1 fruit fly cellular context compared by ENCODE assay signal in the genomic region with DNA sequence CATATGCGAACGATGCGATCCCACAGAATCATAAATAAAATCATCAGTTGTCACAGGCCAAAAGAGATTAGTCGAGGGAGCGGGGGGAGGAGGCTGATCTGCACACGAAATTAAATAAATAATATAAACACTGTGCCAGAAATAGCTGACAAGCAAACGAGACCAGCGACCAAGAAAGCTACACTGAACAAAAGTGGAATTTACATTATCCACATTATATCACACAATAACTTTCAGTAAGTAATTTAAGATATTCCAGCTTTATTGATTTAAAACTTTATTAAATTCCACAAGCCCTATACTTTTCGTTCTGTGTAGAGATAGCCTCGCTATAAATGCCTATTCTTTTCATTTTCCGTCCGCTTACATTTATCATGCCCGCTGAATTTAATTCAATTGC.
TF ChIP-seq lines count a peak whose summit lies in the region.

No protein-coding gene starts in this region.

TF ChIP-seq in whole organism, embryonic, 481 proteins besides CTCF, POLR2A, EP300 and RAD21 (continued from another document and continues in another):
- peak; percentile 29 for TF ChIP-seq btn (GFP tag; optimal IDR thresholded peaks at IDR 0.05; lab: Kevin White, UChicago)
- TF ChIP-seq CG31365 (tag; optimal IDR thresholded peaks at IDR 0.05; lab: Kevin White, UChicago) = peak; percentile 26
- TF ChIP-seq CG3726 (GFP tag; IDR thresholded peaks at IDR 0.05; lab: Robert Waterston, UW) = no peak; the same call in 2 of the 3 replicates
- TF ChIP-seq zen (tag; optimal IDR thresholded peaks at IDR 0.05; lab: Kevin White, UChicago) = peak; percentile 47
- peak; percentile 69 for TF ChIP-seq CG1529 (GFP tag; optimal IDR thresholded peaks at IDR 0.05; lab: Kevin White, UChicago)
- no peak for TF ChIP-seq sna (GFP tag; IDR thresholded peaks at IDR 0.05; lab: Robert Waterston, UW; ENCODE audit: partially characterized antibody)
- peak; percentile 60 for TF ChIP-seq CG14710 (tag; optimal IDR thresholded peaks at IDR 0.05; lab: Kevin White, UChicago)
- peak; percentile 74 for TF ChIP-seq CG6813 (GFP tag; optimal IDR thresholded peaks at IDR 0.05; lab: Kevin White, UChicago)
- TF ChIP-seq az2 (GFP tag; optimal IDR thresholded peaks at IDR 0.05; lab: Kevin White, UChicago) = peak; percentile 81
- TF ChIP-seq Fer2 (tag; optimal IDR thresholded peaks at IDR 0.05; lab: Kevin White, UChicago) = peak; percentile 47
- TF ChIP-seq ftz-f1 (GFP tag; optimal IDR thresholded peaks at IDR 0.05; lab: Kevin White, UChicago) = no peak
- peak; percentile 68 for TF ChIP-seq CG9609 (GFP tag; optimal IDR thresholded peaks at IDR 0.05; lab: Kevin White, UChicago)
- TF ChIP-seq slbo (GFP tag; IDR thresholded peaks at IDR 0.05; lab: Robert Waterston, UW) = peak; percentile 93
- TF ChIP-seq CG16863 (GFP tag; optimal IDR thresholded peaks at IDR 0.05; lab: Kevin White, UChicago) = peak; percentile 69
- TF ChIP-seq toy (GFP tag; IDR thresholded peaks at IDR 0.05; lab: Robert Waterston, UW) = no peak; the same call in 1 of the 2 replicates
- peak; percentile 56 for TF ChIP-seq jing (GFP tag; optimal IDR thresholded peaks at IDR 0.05; lab: Kevin White, UChicago)
- no peak for TF ChIP-seq CG33557 (GFP tag; optimal IDR thresholded peaks at IDR 0.05; lab: Kevin White, UChicago)
- peak; percentile 81 for TF ChIP-seq CG9932 (GFP tag; IDR thresholded peaks at IDR 0.05; lab: Robert Waterston, UW)
- TF ChIP-seq Ptx1 (GFP tag; IDR thresholded peaks at IDR 0.05; lab: Robert Waterston, UW) = peak; percentile 93
- TF ChIP-seq kah (GFP tag; optimal IDR thresholded peaks at IDR 0.05; lab: Kevin White, UChicago) = peak; percentile 3
- peak; percentile 84 for TF ChIP-seq PHDP (tag; optimal IDR thresholded peaks at IDR 0.05; lab: Kevin White, UChicago)
- TF ChIP-seq prd (optimal IDR thresholded peaks at IDR 0.05; lab: Kevin White, UChicago) = no peak
- peak; percentile 90 for TF ChIP-seq prd (GFP tag; IDR thresholded peaks at IDR 0.05; lab: Robert Waterston, UW)
- peak; percentile 96 for TF ChIP-seq Ets65A (GFP tag; lab: Kevin White, UChicago)
- no peak for TF ChIP-seq CG13287 (GFP tag; IDR thresholded peaks at IDR 0.05; lab: Robert Waterston, UW; ENCODE audit: partially characterized antibody)
- peak; percentile 49 for TF ChIP-seq CG17568 (GFP tag; optimal IDR thresholded peaks at IDR 0.05; lab: Kevin White, UChicago)
- peak; percentile 81 for TF ChIP-seq CG9727 (GFP tag; optimal IDR thresholded peaks at IDR 0.05; lab: Kevin White, UChicago)
- TF ChIP-seq CG1832 (GFP tag; optimal IDR thresholded peaks at IDR 0.05; lab: Kevin White, UChicago) = no peak
- TF ChIP-seq CG10431 (GFP tag; optimal IDR thresholded peaks at IDR 0.05; lab: Kevin White, UChicago) = no peak
- peak; percentile 66 for TF ChIP-seq CkIIα-i1 (GFP tag; IDR thresholded peaks at IDR 0.05; lab: Robert Waterston, UW)
- peak; percentile 73 for TF ChIP-seq CG4820 (GFP tag; optimal IDR thresholded peaks at IDR 0.05; lab: Kevin White, UChicago)
- TF ChIP-seq cad (GFP tag; optimal IDR thresholded peaks at IDR 0.05; lab: Kevin White, UChicago) = no peak
- peak; percentile 78 for TF ChIP-seq bab2 (GFP tag; optimal IDR thresholded peaks at IDR 0.05; lab: Kevin White, UChicago)
- peak; percentile 64 for TF ChIP-seq CHES-1-like (GFP tag; optimal IDR thresholded peaks at IDR 0.05; lab: Kevin White, UChicago)
- TF ChIP-seq run (tag; optimal IDR thresholded peaks at IDR 0.05; lab: Kevin White, UChicago) = peak; percentile 58
- peak; percentile 33 for TF ChIP-seq CG3065 (GFP tag; optimal IDR thresholded peaks at IDR 0.05; lab: Kevin White, UChicago)
- peak; percentile 82 for TF ChIP-seq CG2712 (tag; optimal IDR thresholded peaks at IDR 0.05; lab: Kevin White, UChicago)
- peak; percentile 57 for TF ChIP-seq NC2α (GFP tag; optimal IDR thresholded peaks at IDR 0.05; lab: Kevin White, UChicago)
- TF ChIP-seq hbn (GFP tag; IDR thresholded peaks at IDR 0.05; lab: Robert Waterston, UW; ENCODE audit: partially characterized antibody) = no peak
- TF ChIP-seq nom (GFP tag; optimal IDR thresholded peaks at IDR 0.05; lab: Kevin White, UChicago) = no peak
- TF ChIP-seq Atf-2 (GFP tag; optimal IDR thresholded peaks at IDR 0.05; lab: Kevin White, UChicago) = peak; percentile 18
- peak; percentile 89 for TF ChIP-seq Drgx (GFP tag; IDR thresholded peaks at IDR 0.05; lab: Robert Waterston, UW)
- peak; percentile 36 for TF ChIP-seq Bteb2 (GFP tag; optimal IDR thresholded peaks at IDR 0.05; lab: Kevin White, UChicago)
- peak; percentile 35 for TF ChIP-seq CG3163 (GFP tag; optimal IDR thresholded peaks at IDR 0.05; lab: Kevin White, UChicago)
- TF ChIP-seq nau (GFP tag; optimal IDR thresholded peaks at IDR 0.05; lab: Kevin White, UChicago) = peak; percentile 56
- peak; percentile 53 to 87 for TF ChIP-seq bsh (GFP tag; optimal IDR thresholded peaks at IDR 0.05; lab: Kevin White, UChicago)
- TF ChIP-seq CG7372 (GFP tag; IDR thresholded peaks at IDR 0.05; lab: Robert Waterston, UW) = peak; percentile 73
- peak; percentile 78 for TF ChIP-seq wor (GFP tag; IDR thresholded peaks at IDR 0.05; lab: Robert Waterston, UW)
- TF ChIP-seq hkb (optimal IDR thresholded peaks at IDR 0.05; lab: Kevin White, UChicago) = no peak
- TF ChIP-seq hkb (GFP tag; IDR thresholded peaks at IDR 0.05; lab: Robert Waterston, UW) = peak; percentile 91
- TF ChIP-seq Optix (GFP tag; IDR thresholded peaks at IDR 0.05; lab: Robert Waterston, UW) = peak; percentile 67; the same call in 1 of the 3 replicates
- TF ChIP-seq ci (GFP tag; IDR thresholded peaks at IDR 0.05; lab: Robert Waterston, UW) = peak; percentile 93
- peak; percentile 89 for TF ChIP-seq Sox102F (GFP tag; optimal IDR thresholded peaks at IDR 0.05; lab: Kevin White, UChicago)
- peak; percentile 24 for TF ChIP-seq Deaf1 (tag; optimal IDR thresholded peaks at IDR 0.05; lab: Kevin White, UChicago)
- no peak for TF ChIP-seq unc-4 (GFP tag; IDR thresholded peaks at IDR 0.05; lab: Robert Waterston, UW; ENCODE audit: partially characterized antibody)
- peak; percentile 72 for TF ChIP-seq CG15514 (GFP tag; optimal IDR thresholded peaks at IDR 0.05; lab: Kevin White, UChicago)
- peak; percentile 87 for TF ChIP-seq so (GFP tag; IDR thresholded peaks at IDR 0.05; lab: Robert Waterston, UW)
- TF ChIP-seq Ssrp (tag; optimal IDR thresholded peaks at IDR 0.05; lab: Kevin White, UChicago) = peak; percentile 74
- peak; percentile 89 for TF ChIP-seq sisA (GFP tag; IDR thresholded peaks at IDR 0.05; lab: Robert Waterston, UW)
- TF ChIP-seq Awh (GFP tag; IDR thresholded peaks at IDR 0.05; lab: Robert Waterston, UW) = peak; percentile 91
- TF ChIP-seq CG7357 (GFP tag; IDR thresholded peaks at IDR 0.05; lab: Robert Waterston, UW) = peak; percentile 72; the same call in 2 of the 3 replicates
- TF ChIP-seq CG31224 (GFP tag; IDR thresholded peaks at IDR 0.05; lab: Robert Waterston, UW) = peak; percentile 79; the same call in 1 of the 2 replicates
- TF ChIP-seq CG13424 (tag; optimal IDR thresholded peaks at IDR 0.05; lab: Kevin White, UChicago) = peak; percentile 79
- peak; percentile 76 for TF ChIP-seq bcd (GFP tag; optimal IDR thresholded peaks at IDR 0.05; lab: Kevin White, UChicago)
- peak; percentile 78 for TF ChIP-seq dati (GFP tag; IDR thresholded peaks at IDR 0.05; lab: Robert Waterston, UW)
- no peak for TF ChIP-seq Lpt (GFP tag; optimal IDR thresholded peaks at IDR 0.05; lab: Kevin White, UChicago)
- peak; percentile 86 for TF ChIP-seq ranshi (GFP tag; IDR thresholded peaks at IDR 0.05; lab: Robert Waterston, UW)
- no peak for TF ChIP-seq dan (GFP tag; IDR thresholded peaks at IDR 0.05; lab: Robert Waterston, UW)
- peak; percentile 6 for TF ChIP-seq CG15073 (GFP tag; optimal IDR thresholded peaks at IDR 0.05; lab: Kevin White, UChicago)
- no peak for TF ChIP-seq CG17186 (GFP tag; optimal IDR thresholded peaks at IDR 0.05; lab: Kevin White, UChicago)
- peak; percentile 77 for TF ChIP-seq cas (GFP tag; IDR thresholded peaks at IDR 0.05; lab: Robert Waterston, UW)
- TF ChIP-seq MTF-1 (GFP tag; optimal IDR thresholded peaks at IDR 0.05; lab: Kevin White, UChicago; ENCODE audit: borderline replicate concordance) = peak; percentile 56
- no peak for TF ChIP-seq Dp (GFP tag; optimal IDR thresholded peaks at IDR 0.05; lab: Kevin White, UChicago)
- TF ChIP-seq cato (GFP tag; optimal IDR thresholded peaks at IDR 0.05; lab: Kevin White, UChicago; ENCODE audit: borderline replicate concordance) = peak; percentile 67
- peak; percentile 79 for TF ChIP-seq CG17385 (GFP tag; optimal IDR thresholded peaks at IDR 0.05; lab: Kevin White, UChicago)
- peak; percentile 81 for TF ChIP-seq CG8388 (GFP tag; optimal IDR thresholded peaks at IDR 0.05; lab: Kevin White, UChicago)
- TF ChIP-seq NK7.1 (GFP tag; optimal IDR thresholded peaks at IDR 0.05; lab: Kevin White, UChicago) = peak; percentile 51
- peak; percentile 84 for TF ChIP-seq oc (tag; optimal IDR thresholded peaks at IDR 0.05; lab: Kevin White, UChicago)
- TF ChIP-seq Hmx (GFP tag; optimal IDR thresholded peaks at IDR 0.05; lab: Kevin White, UChicago) = no peak
- TF ChIP-seq CG10462 (GFP tag; optimal IDR thresholded peaks at IDR 0.05; lab: Kevin White, UChicago) = peak; percentile 44
- TF ChIP-seq croc (GFP tag; conservative IDR thresholded peaks at IDR 0.05; lab: Robert Waterston, UW) = peak; percentile 68
- TF ChIP-seq HLH4C (GFP tag; IDR thresholded peaks at IDR 0.05; lab: Robert Waterston, UW; ENCODE audit: partially characterized antibody) = no peak
- peak; percentile 64 for TF ChIP-seq Dek (tag; optimal IDR thresholded peaks at IDR 0.05; lab: Kevin White, UChicago)
- TF ChIP-seq Dip2 (GFP tag; IDR thresholded peaks at IDR 0.05; lab: Robert Waterston, UW) = no peak
- no peak for TF ChIP-seq Hey (tag; optimal IDR thresholded peaks at IDR 0.05; lab: Kevin White, UChicago)
- TF ChIP-seq CG18619 (GFP tag; optimal IDR thresholded peaks at IDR 0.05; lab: Kevin White, UChicago) = peak; percentile 73
- TF ChIP-seq CG16813 (GFP tag; IDR thresholded peaks at IDR 0.05; lab: Robert Waterston, UW; ENCODE audit: partially characterized antibody) = no peak
- peak; percentile 23 for TF ChIP-seq CG7928 (GFP tag; optimal IDR thresholded peaks at IDR 0.05; lab: Kevin White, UChicago)
- peak; percentile 73 for TF ChIP-seq CG6254 (GFP tag; optimal IDR thresholded peaks at IDR 0.05; lab: Kevin White, UChicago)
- TF ChIP-seq Gsc (GFP tag; IDR thresholded peaks at IDR 0.05; lab: Robert Waterston, UW) = no peak
- peak; percentile 5 for TF ChIP-seq ac (GFP tag; optimal IDR thresholded peaks at IDR 0.05; lab: Kevin White, UChicago)
- peak; percentile 56 for TF ChIP-seq Atf3 (GFP tag; optimal IDR thresholded peaks at IDR 0.05; lab: Kevin White, UChicago)
- no peak for TF ChIP-seq pita (GFP tag; optimal IDR thresholded peaks at IDR 0.05; lab: Kevin White, UChicago)
- TF ChIP-seq luna (GFP tag; optimal IDR thresholded peaks at IDR 0.05; lab: Kevin White, UChicago) = no peak
- peak; percentile 68 for TF ChIP-seq pnt (GFP tag; optimal IDR thresholded peaks at IDR 0.05; lab: Kevin White, UChicago)
- peak; percentile 82 for TF ChIP-seq CG3847 (GFP tag; IDR thresholded peaks at IDR 0.05; lab: Robert Waterston, UW)
- TF ChIP-seq CG4707 (GFP tag; optimal IDR thresholded peaks at IDR 0.05; lab: Kevin White, UChicago) = no peak
- TF ChIP-seq ERR (GFP tag; optimal IDR thresholded peaks at IDR 0.05; lab: Kevin White, UChicago) = no peak
- TF ChIP-seq CG17802 (tag; optimal IDR thresholded peaks at IDR 0.05; lab: Kevin White, UChicago) = peak; percentile 22
- peak; percentile 46 for TF ChIP-seq Nf-YB (GFP tag; optimal IDR thresholded peaks at IDR 0.05; lab: Kevin White, UChicago)
- no peak for TF ChIP-seq CG7987 (GFP tag; optimal IDR thresholded peaks at IDR 0.05; lab: Kevin White, UChicago)
- peak; percentile 66 for TF ChIP-seq CG11723 (GFP tag; optimal IDR thresholded peaks at IDR 0.05; lab: Kevin White, UChicago)
- TF ChIP-seq insv (GFP tag; optimal IDR thresholded peaks at IDR 0.05; lab: Kevin White, UChicago) = no peak
- TF ChIP-seq CG13775 (GFP tag; optimal IDR thresholded peaks at IDR 0.05; lab: Kevin White, UChicago) = peak; percentile 73
- TF ChIP-seq lola (GFP tag; optimal IDR thresholded peaks at IDR 0.05; lab: Kevin White, UChicago) = peak in 1 of 3 experiments; percentile 60
- TF ChIP-seq Mad (GFP tag; optimal IDR thresholded peaks at IDR 0.05; lab: Kevin White, UChicago) = peak; percentile 17
- TF ChIP-seq CG2889 (GFP tag; IDR thresholded peaks at IDR 0.05; lab: Robert Waterston, UW) = peak; percentile 73; the same call in 2 of the 3 replicates
- TF ChIP-seq caup (GFP tag; optimal IDR thresholded peaks at IDR 0.05; lab: Kevin White, UChicago; ENCODE audit: severe bottlenecking) = peak; percentile 72
- TF ChIP-seq CG14014 (GFP tag; IDR thresholded peaks at IDR 0.05; lab: Robert Waterston, UW) = peak; percentile 87
- peak in 1 of 2 experiments; percentile 94 for TF ChIP-seq eve (GFP tag; optimal IDR thresholded peaks at IDR 0.05; lab: Kevin White, UChicago)
- no peak for TF ChIP-seq nerfin-2 (GFP tag; IDR thresholded peaks at IDR 0.05; lab: Robert Waterston, UW; ENCODE audit: partially characterized antibody)
- TF ChIP-seq CG10366 (GFP tag; IDR thresholded peaks at IDR 0.05; lab: Robert Waterston, UW) = peak; percentile 88
- peak; percentile 66 for TF ChIP-seq CG4404 (GFP tag; IDR thresholded peaks at IDR 0.05; lab: Robert Waterston, UW)
- peak; percentile 85 for TF ChIP-seq CG7839 (tag; optimal IDR thresholded peaks at IDR 0.05; lab: Kevin White, UChicago)
- peak; percentile 19 for TF ChIP-seq CG5180 (GFP tag; optimal IDR thresholded peaks at IDR 0.05; lab: Kevin White, UChicago)
- TF ChIP-seq CG3281 (GFP tag; optimal IDR thresholded peaks at IDR 0.05; lab: Kevin White, UChicago) = peak; percentile 77
- TF ChIP-seq HLH54F (GFP tag; optimal IDR thresholded peaks at IDR 0.05; lab: Kevin White, UChicago) = peak; percentile 62
- no peak for TF ChIP-seq CG6791 (GFP tag; IDR thresholded peaks at IDR 0.05; lab: Robert Waterston, UW; ENCODE audit: partially characterized antibody)
- peak; percentile 82 for TF ChIP-seq CG30403 (GFP tag; optimal IDR thresholded peaks at IDR 0.05; lab: Kevin White, UChicago)
- TF ChIP-seq CG10654 (GFP tag; optimal IDR thresholded peaks at IDR 0.05; lab: Kevin White, UChicago) = peak; percentile 62
- TF ChIP-seq sug (tag; optimal IDR thresholded peaks at IDR 0.05; lab: Kevin White, UChicago) = peak; percentile 31
- TF ChIP-seq tap (tag; optimal IDR thresholded peaks at IDR 0.05; lab: Kevin White, UChicago) = peak; percentile 70
- TF ChIP-seq cg (GFP tag; optimal IDR thresholded peaks at IDR 0.05; lab: Kevin White, UChicago) = no peak
- TF ChIP-seq Doc2 (GFP tag; IDR thresholded peaks at IDR 0.05; lab: Robert Waterston, UW) = no peak; the same call in 1 of the 2 replicates
- TF ChIP-seq Oaz (GFP tag; IDR thresholded peaks at IDR 0.05; lab: Robert Waterston, UW) = peak; percentile 82
- peak; percentile 72 for TF ChIP-seq CG1602 (GFP tag; optimal IDR thresholded peaks at IDR 0.05; lab: Kevin White, UChicago)
